Worm (Caenorhabditis elegans) whole organism, young adult: ENCODE data around the gene srsx-13.

Experiments used
- D2030.7 ChIP-seq: fragments of 200-800 bp; sonication (Bioruptor generic); IDR thresholded peaks from 2 replicates; pipeline ENCODE4 v1.3.6; 2022; ENCODE audit warnings: missing genetic modification reagents, missing genetic modification characterization, missing compliant biosample characterization
- F10E7.11 ChIP-seq: sonication (generic microtip); optimal IDR thresholded peaks from 2 replicates; lab custom pipeline; 2017; ENCODE audit warnings: mild to moderate bottlenecking, missing genetic modification characterization, moderate library complexity, missing compliant biosample characterization
- F37B4.10 ChIP-seq: fragments of 200-800 bp; sonication (Bioruptor generic); IDR thresholded peaks from 2 replicates; pipeline ENCODE4 v1.3.6; 2022; ENCODE audit warnings: missing genetic modification characterization, missing compliant biosample characterization
- F52B5.7 ChIP-seq: sonication (generic microtip); optimal IDR thresholded peaks from 2 replicates; lab custom pipeline; 2016; ENCODE audit warnings: mild to moderate bottlenecking, missing genetic modification characterization, missing compliant biosample characterization
- F57A8.1 ChIP-seq: fragments of 200-800 bp; sonication (Bioruptor generic); optimal IDR thresholded peaks from 2 replicates; lab custom pipeline; 2018; ENCODE audit warnings: mild to moderate bottlenecking, missing genetic modification characterization, moderate library complexity, missing compliant biosample characterization
- F57C9.4 ChIP-seq: sonication (generic microtip); optimal IDR thresholded peaks from 2 replicates; lab custom pipeline; 2017; ENCODE audit warnings: mild to moderate bottlenecking, missing genetic modification characterization, missing compliant biosample characterization
- K11D2.4 ChIP-seq: fragments of 200-800 bp; sonication (Bioruptor generic); IDR thresholded peaks from 2 replicates; pipeline ENCODE4 v1.3.6; 2022; ENCODE audit warnings: missing genetic modification reagents, missing genetic modification characterization, missing compliant biosample characterization
- K12H6.12 ChIP-seq: fragments of 200-800 bp; sonication (Bioruptor generic); optimal IDR thresholded peaks from 2 replicates; lab custom pipeline; 2018; ENCODE audit warnings: mild to moderate bottlenecking, missing genetic modification characterization, missing compliant biosample characterization
- T07F8.4 ChIP-seq: sonication (generic microtip); optimal IDR thresholded peaks from 2 replicates; lab custom pipeline; 2016; ENCODE audit warnings: mild to moderate bottlenecking, missing genetic modification characterization, moderate library complexity, missing compliant biosample characterization
- Y53G8AR.9 ChIP-seq: fragments of 200-800 bp; sonication (Bioruptor generic); conservative IDR thresholded peaks from 2 replicates; pipeline ENCODE4 v1.3.6; 2022; ENCODE audit warnings: missing genetic modification reagents, missing genetic modification characterization, missing compliant biosample characterization
- Y67H2A.10 ChIP-seq: fragments of 200-800 bp; sonication (Bioruptor generic); conservative IDR thresholded peaks from 2 replicates; pipeline ENCODE4 v1.3.6; 2022; ENCODE audit warnings: missing genetic modification reagents, missing genetic modification characterization, missing compliant biosample characterization
- akir-1 ChIP-seq: fragments of 200-800 bp; sonication (Bioruptor generic); optimal IDR thresholded peaks from 2 replicates; lab custom pipeline; 2018; ENCODE audit warnings: mild to moderate bottlenecking, missing genetic modification characterization, moderate library complexity, missing compliant biosample characterization
- attf-3 ChIP-seq: fragments of 200-800 bp; sonication (Bioruptor generic); conservative IDR thresholded peaks from 2 replicates; pipeline ENCODE4 v1.3.6; 2022; ENCODE audit warnings: missing genetic modification reagents, missing genetic modification characterization, missing compliant biosample characterization
- attf-5 ChIP-seq: fragments of 200-800 bp; sonication (Bioruptor generic); optimal IDR thresholded peaks from 2 replicates; lab custom pipeline; 2018; ENCODE audit warnings: mild to moderate bottlenecking, missing genetic modification characterization, missing compliant biosample characterization
- die-1 ChIP-seq: sonication (generic microtip); optimal IDR thresholded peaks from 2 replicates; lab custom pipeline; 2016; ENCODE audit warnings: missing genotype, mild to moderate bottlenecking, missing genetic modification characterization, missing compliant biosample characterization
- dox-1 ChIP-seq: fragments of 200-800 bp; sonication (Bioruptor generic); IDR thresholded peaks from 2 replicates; pipeline ENCODE4 v1.3.6; 2022; ENCODE audit warnings: missing genetic modification reagents, missing genetic modification characterization, missing compliant biosample characterization
- ets-4 ChIP-seq: fragments of 200-800 bp; sonication (Bioruptor generic); optimal IDR thresholded peaks from 2 replicates; lab custom pipeline; 2018; ENCODE audit warnings: mild to moderate bottlenecking, missing genetic modification characterization, missing compliant biosample characterization
- fkh-3 ChIP-seq: sonication (generic microtip); optimal IDR thresholded peaks from 2 replicates; lab custom pipeline; 2016; ENCODE audit warnings: mild to moderate bottlenecking, missing genetic modification characterization, missing compliant biosample characterization
- hrde-1 ChIP-seq: sonication (generic microtip); optimal IDR thresholded peaks from 2 replicates; lab custom pipeline; 2016; ENCODE audit warnings: missing genetic modification characterization, mild to moderate bottlenecking, missing compliant biosample characterization, moderate library complexity, missing genotype, missing genetic modification reagents, borderline replicate concordance
- lag-1 ChIP-seq: fragments of 200-800 bp; sonication (Bioruptor generic); IDR thresholded peaks from 2 replicates; pipeline ENCODE4 v1.3.6; 2022; ENCODE audit warnings: missing genetic modification reagents, missing genetic modification characterization, missing compliant biosample characterization
- let-526 ChIP-seq: fragments of 200-800 bp; sonication (Bioruptor generic); IDR thresholded peaks from 2 replicates; pipeline ENCODE4 v1.3.6; 2022; ENCODE audit warnings: missing genetic modification reagents, missing genetic modification characterization, missing compliant biosample characterization
- let-607 ChIP-seq, 2 experiments: fragments of 200-800 bp in 1 of 2; sonication (Bioruptor generic) in 1 of 2; sonication (generic microtip) in 1 of 2; optimal IDR thresholded peaks; 2 replicates each; lab custom pipeline; 2016 to 2018; ENCODE audit warnings: mild to moderate bottlenecking in 2 of 2, missing compliant biosample characterization in 2 of 2, missing genetic modification characterization in 2 of 2, moderate library complexity in 2 of 2, missing genotype in 1 of 2
- lin-35 ChIP-seq, 3 experiments: fragments of 150-350 bp in 2 of 3; sonication (generic microtip) in 1 of 3; optimal IDR thresholded peaks; 2 replicates each; lab custom pipeline; 2014 to 2018; ENCODE audit warnings: missing biosample characterization in 3 of 3, missing genetic modification characterization in 3 of 3, missing genetic modification reagents in 3 of 3
- lin-54 ChIP-seq: fragments of 200-800 bp; sonication (Bioruptor generic); optimal IDR thresholded peaks from 2 replicates; lab custom pipeline; 2018; ENCODE audit warnings: mild to moderate bottlenecking, missing genetic modification characterization, missing compliant biosample characterization
- lir-1 ChIP-seq: fragments of 200-800 bp; sonication (Bioruptor generic); conservative IDR thresholded peaks from 2 replicates; pipeline ENCODE4 v1.3.6; 2022; ENCODE audit warnings: missing genetic modification reagents, missing genetic modification characterization, missing compliant biosample characterization
- lsl-1 ChIP-seq: fragments of 200-800 bp; sonication (Bioruptor generic); optimal IDR thresholded peaks from 2 replicates; lab custom pipeline; 2018; ENCODE audit warnings: mild to moderate bottlenecking, missing genetic modification characterization, moderate library complexity, missing compliant biosample characterization
- mcd-1 ChIP-seq: fragments of 200-800 bp; sonication (Bioruptor generic); IDR thresholded peaks from 2 replicates; pipeline ENCODE4 v1.3.6; 2022; ENCODE audit warnings: missing genetic modification reagents, missing genetic modification characterization, missing compliant biosample characterization
- mes-4 ChIP-seq: sonication (generic microtip); optimal IDR thresholded peaks from 2 replicates; lab custom pipeline; 2016; ENCODE audit warnings: missing genotype, missing genetic modification characterization, missing compliant biosample characterization
- nfya-1 ChIP-seq: sonication (generic microtip); optimal IDR thresholded peaks from 2 replicates; lab custom pipeline; 2017; ENCODE audit warnings: antibody characterized with exemption, missing compliant biosample characterization, missing genetic modification characterization, borderline replicate concordance; ENCODE audit not compliant: insufficient read depth
- nfya-2 ChIP-seq: fragments of 200-800 bp; sonication (Bioruptor generic); IDR thresholded peaks from 2 replicates; pipeline ENCODE4 v1.3.6; 2022; ENCODE audit warnings: missing genetic modification reagents, missing genetic modification characterization, missing compliant biosample characterization
- nfyb-1 ChIP-seq: fragments of 200-800 bp; sonication (Bioruptor generic); IDR thresholded peaks from 2 replicates; pipeline ENCODE4 v1.3.6; 2022; ENCODE audit warnings: missing genetic modification reagents, missing genetic modification characterization, missing compliant biosample characterization
- nhr-80 ChIP-seq: sonication (generic microtip); optimal IDR thresholded peaks from 2 replicates; lab custom pipeline; 2016; ENCODE audit warnings: missing genetic modification characterization, missing compliant biosample characterization
- nhr-90 ChIP-seq: sonication (generic microtip); optimal IDR thresholded peaks from 2 replicates; lab custom pipeline; 2016; ENCODE audit warnings: missing genotype, mild to moderate bottlenecking, missing genetic modification characterization, missing compliant biosample characterization
- pbrm-1 ChIP-seq: fragments of 200-800 bp; sonication (Bioruptor generic); IDR thresholded peaks from 2 replicates; pipeline ENCODE4 v1.3.6; 2022; ENCODE audit warnings: missing genetic modification reagents, missing genetic modification characterization, missing compliant biosample characterization
- rcor-1 ChIP-seq: fragments of 200-800 bp; sonication (Bioruptor generic); IDR thresholded peaks from 2 replicates; pipeline ENCODE4 v1.3.6; 2022; ENCODE audit warnings: missing genetic modification reagents, missing genetic modification characterization, missing compliant biosample characterization
- rpc-1 ChIP-seq, 2 experiments: fragments of 150-350 bp in 1 of 2; sonication (generic microtip) in 1 of 2; optimal IDR thresholded peaks; 2 replicates each; lab custom pipeline; 2014 to 2018; ENCODE audit warnings: missing biosample characterization in 1 of 2, missing genetic modification characterization in 1 of 2, missing genetic modification reagents in 1 of 2, missing genotype in 1 of 2
- sdz-38 ChIP-seq: sonication (generic microtip); optimal IDR thresholded peaks from 2 replicates; lab custom pipeline; 2016; ENCODE audit warnings: missing genotype, missing genetic modification characterization, missing compliant biosample characterization
- snpc-1.1 ChIP-seq: sonication (generic microtip); optimal IDR thresholded peaks from 2 replicates; lab custom pipeline; 2017; ENCODE audit warnings: missing genetic modification characterization, mild to moderate bottlenecking, missing compliant biosample characterization, antibody characterized with exemption, moderate library complexity, missing genotype, missing genetic modification reagents; ENCODE audit not compliant: insufficient read depth
- unc-62 ChIP-seq: fragments of 150-350 bp; optimal IDR thresholded peaks from 2 replicates; lab custom pipeline; 2014; ENCODE audit warnings: missing biosample characterization, missing genetic modification reagents, missing genetic modification characterization
- xnd-1 ChIP-seq: sonication (generic microtip); optimal IDR thresholded peaks from 2 replicates; lab custom pipeline; 2016; ENCODE audit warnings: missing genotype, missing genetic modification reagents, missing genetic modification characterization, missing compliant biosample characterization
- zfh-2 ChIP-seq: fragments of 200-800 bp; sonication (Bioruptor generic); conservative IDR thresholded peaks from 2 replicates; pipeline ENCODE4 v1.3.6; 2022; ENCODE audit warnings: missing genetic modification reagents, missing genetic modification characterization, missing compliant biosample characterization
- ztf-3 ChIP-seq: fragments of 200-800 bp; sonication (Bioruptor generic); optimal IDR thresholded peaks from 2 replicates; lab custom pipeline; 2018; ENCODE audit warnings: mild to moderate bottlenecking, missing genetic modification characterization, missing compliant biosample characterization

Gene srsx-13

DNA sequence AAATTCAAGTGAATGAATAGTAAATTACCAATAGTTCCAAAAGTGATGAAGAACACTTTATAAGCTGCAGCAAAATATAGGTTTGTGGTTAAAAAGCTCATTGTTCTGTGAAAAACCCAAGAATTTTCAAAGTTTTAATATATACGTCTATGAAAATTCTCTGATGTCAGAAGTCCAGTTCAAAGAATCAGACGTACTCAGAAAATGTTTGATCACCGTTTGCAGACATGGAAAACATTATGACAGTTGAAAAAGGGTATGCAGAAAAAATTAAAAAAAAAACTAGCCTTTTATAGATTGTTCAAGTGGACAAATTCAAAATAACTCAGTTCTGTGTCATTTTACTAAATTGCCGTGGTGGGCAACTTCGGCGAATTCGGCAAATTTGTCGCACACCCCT is 8.3 kb downstream of the srsx-13 start, which contains the start of gene srsx-10:
Gene srsx-10 (minus strand): TSS at position 101 of the 400 bp plus-strand sequence.
- TF ChIP-seq snpc-1.1 (no peak), fkh-3 (no peak), attf-5 (GFP tag; lab: Kevin White, UChicago) (no peak), lir-1 (GFP tag; lab: Robert Waterston, UW) (no peak), pbrm-1 (no peak), nhr-90 (tag; lab: Kevin White, UChicago) (no peak), akir-1 (GFP tag; lab: Kevin White, UChicago) (no peak), zfh-2 (GFP tag; lab: Robert Waterston, UW) (no peak), lag-1 (no peak), T07F8.4 (tag; lab: Kevin White, UChicago) (no peak), ztf-3 (GFP tag; lab: Kevin White, UChicago) (no peak), mcd-1 (GFP tag; lab: Robert Waterston, UW) (no peak), F57C9.4 (tag; lab: Kevin White, UChicago) (no peak), D2030.7 (no peak)

DNA sequence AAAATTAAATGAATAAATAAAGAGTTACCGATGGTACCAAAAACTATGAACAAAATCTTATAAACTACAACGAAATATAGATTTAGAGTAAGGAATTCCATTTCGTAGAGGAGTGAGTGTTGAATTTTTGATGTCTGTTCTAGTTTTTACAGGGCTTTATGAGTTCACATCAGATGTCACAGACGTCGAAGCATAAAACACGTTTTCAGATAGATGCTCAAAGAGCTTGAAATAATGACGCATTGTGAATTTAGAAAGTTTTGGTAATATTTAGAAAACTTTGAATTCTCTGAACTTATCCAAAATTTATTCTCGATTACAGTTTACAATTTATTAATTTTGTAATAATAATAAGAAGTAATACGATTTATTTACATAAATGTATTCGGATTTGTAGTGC is 10.0 kb downstream of the srsx-13 start, which contains the start of gene srsx-9:
Gene srsx-9 (minus strand): TSS at position 101 of the 400 bp plus-strand sequence.
- TF ChIP-seq nhr-90 (tag; lab: Kevin White, UChicago) (no peak), let-526 (GFP tag; lab: Robert Waterston, UW) (no peak), K11D2.4 (no peak), F37B4.10 (GFP tag; lab: Robert Waterston, UW) (no peak), rpc-1 (optimal IDR thresholded peaks at IDR 0.05; lab: Kevin White, UChicago) (no peak), rpc-1 (tag; optimal IDR thresholded peaks at IDR 0.05; lab: Kevin White, UChicago) (no peak), xnd-1 (tag; lab: Kevin White, UChicago) (no peak), mes-4 (no peak), sdz-38 (no peak), Y53G8AR.9 (GFP tag; lab: Robert Waterston, UW) (no peak), F57A8.1 (no peak), lin-35 (GFP tag; optimal IDR thresholded peaks at IDR 0.05; lab: Kevin White, UChicago) (no peak), F10E7.11 (tag; lab: Kevin White, UChicago) (no peak), F57C9.4 (tag; lab: Kevin White, UChicago) (no peak), mcd-1 (GFP tag; lab: Robert Waterston, UW) (no peak), rcor-1 (GFP tag; lab: Robert Waterston, UW) (no peak), Y67H2A.10 (GFP tag; lab: Robert Waterston, UW) (no peak), unc-62 (GFP tag; lab: Kevin White, UChicago) (no peak), lir-1 (GFP tag; lab: Robert Waterston, UW) (no peak), nfyb-1 (GFP tag; lab: Robert Waterston, UW) (no peak)

DNA sequence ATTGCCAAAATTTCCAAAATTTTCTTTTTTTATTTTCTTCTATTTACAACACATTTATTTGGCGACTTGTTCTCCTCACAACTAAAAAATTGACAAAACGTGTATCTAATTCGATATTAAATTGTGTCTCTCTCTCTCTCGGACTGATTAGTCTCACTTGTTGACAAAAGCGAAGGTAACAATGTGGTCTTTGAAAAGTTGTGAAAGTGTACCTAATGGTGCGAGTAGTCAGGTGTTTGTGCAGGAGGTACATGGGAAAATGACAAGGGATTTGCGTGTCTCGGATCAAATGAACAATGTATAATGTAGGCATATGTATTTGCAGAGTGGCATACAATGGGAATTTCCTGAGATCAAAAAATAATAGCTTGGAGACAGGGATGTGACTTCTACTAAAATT is 13.5 kb downstream of the srsx-13 start:
- TF ChIP-seq K12H6.12 (tag; lab: Kevin White, UChicago) (no peak), nhr-80 (tag; lab: Kevin White, UChicago) (peak; percentile 5)

DNA sequence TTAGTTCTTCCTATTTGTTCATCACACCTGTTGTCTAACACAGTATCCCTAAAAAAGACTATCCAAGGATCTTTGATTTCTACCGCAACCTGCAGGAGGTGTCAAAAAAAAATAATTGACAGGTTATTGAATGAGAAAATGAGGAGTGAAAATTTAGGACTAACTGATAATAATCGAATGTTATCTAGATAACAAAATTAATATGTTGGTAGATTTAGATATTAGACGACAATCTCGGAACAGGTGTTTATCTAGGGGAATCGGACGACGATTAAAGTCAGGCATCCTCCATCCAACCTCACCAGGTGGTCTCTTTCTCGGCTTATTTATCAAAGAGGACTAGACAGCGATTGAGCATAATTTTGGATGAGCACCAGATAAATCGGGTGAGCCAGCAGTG is 14.2 kb downstream of the srsx-13 start:
- TF ChIP-seq ets-4 (GFP tag; lab: Kevin White, UChicago), result no peak
- peak; percentile 6 for TF ChIP-seq nhr-80 (tag; lab: Kevin White, UChicago)

DNA sequence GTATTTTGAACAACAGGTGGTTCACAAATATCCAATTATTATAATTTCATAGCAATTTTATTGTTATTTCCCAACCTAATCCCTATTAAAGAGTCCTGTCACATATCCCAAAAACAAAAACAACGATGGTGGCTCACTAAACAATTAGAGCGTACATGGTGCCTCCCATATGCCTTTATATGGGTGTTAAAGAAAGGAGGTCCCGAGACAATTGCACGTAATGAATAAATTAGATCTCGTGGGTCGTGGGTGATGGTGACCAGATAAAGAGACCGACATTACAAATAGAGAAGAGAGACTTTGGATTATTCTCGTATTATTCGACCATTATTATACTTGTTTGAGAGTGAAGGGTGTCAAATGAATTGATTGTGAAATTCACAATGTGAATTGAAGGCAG is 15.8 kb downstream of the srsx-13 start:
- TF ChIP-seq F52B5.7 (tag; lab: Kevin White, UChicago) (no peak), attf-3 (GFP tag; lab: Robert Waterston, UW) (no peak), die-1 (tag; lab: Kevin White, UChicago) (no peak), lsl-1 (GFP tag; lab: Kevin White, UChicago) (no peak), let-607 (tag; optimal IDR thresholded peaks at IDR 0.05; lab: Kevin White, UChicago) (no peak), nfya-1 (tag; lab: Kevin White, UChicago) (no peak), nfya-2 (GFP tag; lab: Robert Waterston, UW) (no peak), hrde-1 (tag; lab: Kevin White, UChicago) (no peak), dox-1 (GFP tag; lab: Robert Waterston, UW) (no peak), ets-4 (GFP tag; lab: Kevin White, UChicago) (no peak), lin-54 (no peak)
